Fruit fly (Drosophila melanogaster): Measurements from ENCODE around the gene CG4815.
A peak's percentile ranks its signal among the peaks of the same experiment; 100 is the strongest.

CG4815 gene

DNA sequence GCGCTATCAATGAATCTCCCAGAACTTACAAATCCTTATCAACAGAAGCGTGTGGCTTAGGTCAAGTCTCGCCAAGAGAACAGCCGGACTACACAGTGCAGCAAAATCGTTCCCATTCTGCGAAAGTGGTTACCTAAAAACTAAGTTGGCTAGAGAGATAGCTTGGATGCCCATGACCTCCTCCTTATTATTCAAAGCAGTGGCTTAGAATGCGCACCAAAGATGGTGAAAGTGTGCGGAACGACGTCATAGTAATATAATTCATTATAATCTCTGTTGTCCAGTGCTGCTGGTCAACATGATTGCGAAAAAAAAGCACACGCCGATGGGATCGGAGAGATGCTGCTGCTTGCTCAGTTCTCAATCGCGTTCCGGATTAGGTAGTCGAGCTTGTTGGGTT is 36.0 kb downstream of the CG4815 start, which contains the start of gene Nep7:
Nep7 (plus strand) TSS at position 385 of the 400 bp plus-strand sequence.
- TF ChIP-seq CTCF (optimal IDR thresholded peaks at IDR 0.05) (no peak), CG8478 (optimal IDR thresholded peaks at IDR 0.05) (no peak)

DNA sequence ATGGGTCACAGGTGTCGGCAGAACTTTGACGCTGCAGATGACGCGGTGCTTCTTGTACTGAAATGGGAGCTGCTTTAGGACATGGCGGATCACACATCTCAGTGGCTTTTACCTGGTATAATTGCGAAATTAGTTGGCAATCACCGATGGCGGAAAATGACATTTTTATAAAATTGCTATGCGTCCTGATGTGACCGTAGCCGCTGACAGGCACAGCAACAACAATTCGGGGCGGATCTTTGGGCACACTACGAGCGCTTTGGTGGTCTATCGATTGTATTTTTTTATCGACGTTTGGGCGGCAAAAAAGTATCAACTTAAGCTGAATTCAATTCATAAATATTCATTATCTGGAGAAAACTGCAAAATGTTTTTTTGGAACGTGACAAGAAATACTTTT is 36.7 kb downstream of the CG4815 start, which contains the start of gene CG4951:
CG4951 (minus strand) TSS at position 223 of the 400 bp plus-strand sequence.
- no peak for TF ChIP-seq CG8478 (optimal IDR thresholded peaks at IDR 0.05)
- no peak for TF ChIP-seq CTCF (optimal IDR thresholded peaks at IDR 0.05)

DNA sequence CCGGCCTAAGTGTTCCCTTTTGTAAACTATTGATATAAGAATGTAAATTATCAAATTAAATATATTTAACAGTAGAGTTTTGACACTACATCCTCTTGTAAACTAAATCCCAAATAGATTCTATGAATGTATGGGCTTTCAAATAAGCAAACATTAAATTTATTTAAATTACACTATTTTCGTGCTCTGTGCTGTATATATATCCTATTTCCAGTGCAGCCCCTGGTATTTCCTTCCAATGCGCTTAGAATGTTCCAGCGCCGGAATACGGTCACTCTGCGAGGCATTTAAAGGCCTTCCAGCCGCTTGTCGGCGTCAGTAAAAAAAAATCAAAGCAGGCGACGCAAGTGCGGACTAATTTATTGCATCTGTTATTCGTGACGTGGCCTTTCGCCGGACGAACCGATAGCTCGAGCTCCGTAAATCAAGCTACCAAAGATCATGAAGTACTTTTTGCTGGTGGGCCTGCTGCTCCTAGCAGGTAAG is 42.1 kb downstream of the CG4815 start, which contains the start of gene Gp93:
Gp93 (plus strand) TSS at position 291 of the 486 bp plus-strand sequence.
- no peak for TF ChIP-seq CG8478 (optimal IDR thresholded peaks at IDR 0.05)
- no peak for TF ChIP-seq CTCF (optimal IDR thresholded peaks at IDR 0.05)

DNA sequence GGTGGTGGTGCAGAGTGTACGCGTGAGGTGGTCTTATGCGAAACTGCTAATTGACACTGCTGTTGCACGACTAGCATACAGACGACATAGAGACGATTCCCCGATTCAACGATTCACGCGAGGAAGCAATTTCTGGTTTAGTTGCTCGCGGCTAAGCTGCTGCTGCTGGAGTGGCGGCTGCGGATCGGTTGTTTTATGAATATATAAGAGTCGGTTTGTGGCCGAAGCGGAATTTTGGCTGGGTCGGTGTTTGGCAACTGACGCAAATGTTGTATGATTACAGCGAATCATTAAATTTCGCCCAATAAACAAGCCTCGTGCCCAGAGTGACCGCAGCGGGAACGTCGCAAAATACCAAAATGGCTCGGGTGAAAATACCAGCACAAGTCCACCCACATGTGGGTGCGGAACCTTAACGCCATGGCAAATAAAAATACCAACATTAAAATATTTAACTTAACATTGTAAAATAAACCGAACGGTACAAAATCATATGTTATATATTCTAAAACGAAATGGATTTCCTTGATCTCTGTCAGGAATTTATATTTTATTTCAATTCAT is 42.8 kb downstream of the CG4815 start, which contains the start of gene mfrn:
mfrn (minus strand) TSS at position 340 of the 564 bp plus-strand sequence.
- TF ChIP-seq CTCF (optimal IDR thresholded peaks at IDR 0.05) (peak in 1 of 2 experiments; percentile 18), CG8478 (optimal IDR thresholded peaks at IDR 0.05) (no peak)

DNA sequence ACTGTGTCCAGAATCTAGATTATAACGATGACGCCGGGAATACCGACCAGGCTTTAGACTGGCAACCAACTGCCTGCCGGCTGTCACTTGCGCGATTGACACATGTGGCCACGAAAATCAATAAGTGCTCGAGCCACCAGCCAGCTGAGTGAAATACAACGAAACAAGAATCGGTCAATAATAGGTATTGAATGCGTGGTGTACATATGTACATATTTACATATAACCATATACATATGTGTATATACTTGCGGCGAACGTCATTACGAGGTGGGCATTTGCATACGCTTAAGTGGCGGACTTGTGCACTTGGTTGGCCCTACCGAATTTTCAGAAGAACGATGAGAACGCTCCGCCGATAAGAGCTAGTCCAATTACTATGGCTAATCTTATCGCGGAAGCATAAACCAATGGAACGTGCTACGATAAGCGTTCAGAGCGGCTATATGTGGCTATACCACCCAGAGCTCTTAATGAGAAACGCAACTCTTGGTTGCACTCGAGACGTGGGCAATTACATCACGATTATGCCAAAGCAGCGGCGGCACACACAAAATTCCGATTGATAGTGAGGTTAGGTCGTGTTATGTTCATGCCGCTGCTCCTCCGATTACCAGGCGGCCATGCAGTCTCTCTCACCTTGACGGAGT is 43.9 kb downstream of the CG4815 start:
- TF ChIP-seq CG8478 (optimal IDR thresholded peaks at IDR 0.05) (no peak), CTCF (optimal IDR thresholded peaks at IDR 0.05) (no peak)

DNA sequence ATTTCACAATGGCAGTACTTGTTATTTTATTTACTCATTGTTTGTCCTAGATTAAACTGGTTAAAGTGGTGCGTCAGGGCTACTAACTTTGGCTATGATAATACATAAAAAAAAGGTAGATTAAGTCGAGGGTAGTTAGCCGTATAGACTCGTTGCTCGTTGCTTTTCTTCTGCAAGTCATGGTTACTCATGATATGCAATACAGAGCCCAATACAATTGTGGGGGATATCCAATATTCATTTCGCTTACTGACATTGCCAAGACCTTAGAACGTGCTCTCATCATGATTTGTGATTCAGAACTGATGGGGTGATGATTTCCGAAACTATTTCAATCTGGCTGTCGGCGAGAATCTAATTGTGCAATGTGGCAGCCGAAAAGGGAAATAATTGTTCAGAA is 45.2 kb downstream of the CG4815 start:
- TF ChIP-seq CG8478 (optimal IDR thresholded peaks at IDR 0.05) (no peak), CTCF (optimal IDR thresholded peaks at IDR 0.05) (no peak)
